Worm (Caenorhabditis elegans): Measurements from ENCODE around the gene C26B9.2.

ce11 chrX:5311174-5311573, 28.8 kb upstream of the C26B9.2 start:
- TF ChIP-seq tra-4 (tag; optimal IDR thresholded peaks at IDR 0.05), result no peak
- no peak for TF ChIP-seq ama-1 (optimal IDR thresholded peaks at IDR 0.05)
- no peak for TF ChIP-seq tbx-37 (GFP tag; conservative IDR thresholded peaks at IDR 0.05)
- TF ChIP-seq ceh-36 (tag; optimal IDR thresholded peaks at IDR 0.05), result no peak
- TF ChIP-seq hmg-4 (GFP tag; optimal IDR thresholded peaks at IDR 0.05), result no peak
- no peak for TF ChIP-seq flt-1 (GFP tag; IDR thresholded peaks at IDR 0.05)
- no peak for TF ChIP-seq ceh-13 (GFP tag; optimal IDR thresholded peaks at IDR 0.05)
- no peak for TF ChIP-seq scrt-1 (GFP tag; IDR thresholded peaks at IDR 0.05)
- TF ChIP-seq ets-7 (tag; optimal IDR thresholded peaks at IDR 0.05), result no peak
- no peak for TF ChIP-seq F13C5.2 (tag; optimal IDR thresholded peaks at IDR 0.05)
- no peak for TF ChIP-seq pes-1 (GFP tag; IDR thresholded peaks at IDR 0.05)
- TF ChIP-seq B0310.2 (tag; optimal IDR thresholded peaks at IDR 0.05), result no peak
- no peak for TF ChIP-seq sea-1 (GFP tag; conservative IDR thresholded peaks at IDR 0.05)
- no peak for TF ChIP-seq aly-1 (tag; optimal IDR thresholded peaks at IDR 0.05)
